Fruit fly (Drosophila melanogaster): Measurements from ENCODE around the gene Lcp65Ag3.

dm6 chr3L:6111458-6111857 lies 19.3 kb downstream of the Lcp65Ag3 start:
- TF ChIP-seq psq (optimal IDR thresholded peaks at IDR 0.05): no peak
- no peak for TF ChIP-seq EcR (GFP tag; optimal IDR thresholded peaks at IDR 0.05)
- TF ChIP-seq pan (optimal IDR thresholded peaks at IDR 0.05): no peak

Measured in whole organism.